Worm (Caenorhabditis elegans) whole organism, L3 larva: ENCODE data around the gene srh-75.

ENCODE experiments used
- ceh-82 ChIP-seq: fragments of 150-350 bp; optimal IDR thresholded peaks from 2 replicates; lab custom pipeline; 2014; ENCODE audit warnings: missing biosample characterization, missing genetic modification characterization
- fos-1 ChIP-seq: fragments of 150-350 bp; optimal IDR thresholded peaks from 2 replicates; lab custom pipeline; 2014; ENCODE audit warnings: missing biosample characterization, missing genetic modification characterization
- lin-15B ChIP-seq: fragments of 150-350 bp; optimal IDR thresholded peaks from 2 replicates; lab custom pipeline; 2014; ENCODE audit warnings: missing biosample characterization, missing genetic modification characterization
- nhr-76 ChIP-seq: fragments of 150-350 bp; sonication (generic microtip); optimal IDR thresholded peaks from 5 replicates; lab custom pipeline; 2014; ENCODE audit warnings: missing biosample characterization, missing genetic modification characterization

ce11 chrV:11016846-11017553 lies 39.9 kb downstream of the srh-75 start:
- TF ChIP-seq fos-1 (tag; lab: Kevin White, UChicago) (no peak), nhr-76 (tag; lab: Kevin White, UChicago) (no peak), lin-15B (tag; lab: Kevin White, UChicago) (no peak), ceh-82 (tag; lab: Kevin White, UChicago) (no peak)
